Worm (Caenorhabditis elegans) whole organism, L4 larva: ENCODE results near the gene fbxc-54.

ENCODE experiments used
- D1046.2 ChIP-seq: fragments of 200-800 bp; sonication (Bioruptor generic); IDR thresholded peaks from 2 replicates; pipeline ENCODE4 v1.3.6; 2022; ENCODE audit warnings: missing genetic modification characterization, missing compliant biosample characterization
- F10B5.3 ChIP-seq: sonication (generic microtip); optimal IDR thresholded peaks from 2 replicates; lab custom pipeline; 2016; ENCODE audit warnings: mild to moderate bottlenecking, missing genetic modification characterization, missing compliant biosample characterization
- F26F4.8 ChIP-seq: fragments of 200-800 bp; sonication (Bioruptor generic); conservative IDR thresholded peaks from 2 replicates; pipeline ENCODE4 v1.3.6; 2022; ENCODE audit warnings: missing genetic modification characterization, missing compliant biosample characterization
- F37D6.2 ChIP-seq: sonication (generic microtip); optimal IDR thresholded peaks from 2 replicates; lab custom pipeline; 2016; ENCODE audit warnings: mild to moderate bottlenecking, missing genetic modification characterization, missing compliant biosample characterization
- T20F7.1 ChIP-seq: fragments of 200-800 bp; sonication (Bioruptor generic); optimal IDR thresholded peaks from 2 replicates; lab custom pipeline; 2018; ENCODE audit warnings: mild to moderate bottlenecking, missing genetic modification characterization, missing compliant biosample characterization
- T26A8.4 ChIP-seq: fragments of 200-800 bp; sonication (Bioruptor generic); IDR thresholded peaks from 2 replicates; pipeline ENCODE4 v1.3.6; 2022; ENCODE audit warnings: missing genetic modification characterization, missing compliant biosample characterization
- ZK337.2 ChIP-seq: fragments of 200-800 bp; sonication (Bioruptor generic); IDR thresholded peaks from 2 replicates; pipeline ENCODE4 v1.3.6; 2022; ENCODE audit warnings: missing genetic modification reagents, missing genetic modification characterization, missing compliant biosample characterization
- aha-1 ChIP-seq: fragments of 150-350 bp; peaks from one replicate; lab custom pipeline; 2014; ENCODE audit warnings: missing biosample characterization, missing genetic modification characterization
- aly-2 ChIP-seq: sonication (generic microtip); optimal IDR thresholded peaks from 2 replicates; lab custom pipeline; 2018; ENCODE audit warnings: missing biosample characterization, missing genetic modification characterization
- ama-1 ChIP-seq: fragments of 150-350 bp; optimal IDR thresholded peaks from 2 replicates; lab custom pipeline; 2014; ENCODE audit warnings: inconsistent platforms, mixed read lengths
- arid-1 ChIP-seq: fragments of 200-800 bp; sonication (Bioruptor generic); conservative IDR thresholded peaks from 2 replicates; pipeline ENCODE4 v1.3.6; 2022; ENCODE audit warnings: missing genetic modification reagents, missing genetic modification characterization, missing compliant biosample characterization
- attf-4 ChIP-seq: sonication (generic microtip); optimal IDR thresholded peaks from 3 replicates; lab custom pipeline; 2017; ENCODE audit warnings: missing biosample characterization, missing genetic modification characterization
- ceh-62 ChIP-seq: sonication (generic microtip); optimal IDR thresholded peaks from 2 replicates; lab custom pipeline; 2017; ENCODE audit warnings: missing biosample characterization, missing genetic modification characterization
- ceh-82 ChIP-seq: sonication (generic microtip); optimal IDR thresholded peaks from 2 replicates; lab custom pipeline; 2017; ENCODE audit warnings: missing biosample characterization, missing genetic modification characterization
- ces-1 ChIP-seq: fragments of 150-350 bp; sonication (generic microtip); optimal IDR thresholded peaks from 4 replicates; lab custom pipeline; 2014; ENCODE audit warnings: missing biosample characterization, missing genetic modification reagents, missing genetic modification characterization
- ctbp-1 ChIP-seq: fragments of 200-800 bp; sonication (Bioruptor generic); IDR thresholded peaks from 2 replicates; pipeline ENCODE4 v1.3.6; 2022; ENCODE audit warnings: missing genetic modification reagents, missing genetic modification characterization, missing compliant biosample characterization
- daf-12 ChIP-seq: fragments of 150-350 bp; optimal IDR thresholded peaks from 2 replicates; lab custom pipeline; 2014; ENCODE audit warnings: missing biosample characterization, missing genetic modification reagents, missing genetic modification characterization
- daf-16 ChIP-seq, 3 experiments: sonication (generic microtip); optimal IDR thresholded peaks; 2 replicates each; lab custom pipeline; 2016 to 2017; ENCODE audit warnings: missing genetic modification characterization in 3 of 3, missing genetic modification reagents in 3 of 3, mild to moderate bottlenecking in 2 of 3, missing compliant biosample characterization in 2 of 3, missing biosample characterization in 1 of 3, moderate library complexity in 1 of 3
- dmd-6 ChIP-seq: fragments of 200-800 bp; sonication (Bioruptor generic); IDR thresholded peaks from 2 replicates; pipeline ENCODE4 v1.3.6; 2022; ENCODE audit warnings: missing genetic modification reagents, missing genetic modification characterization, missing compliant biosample characterization
- dmd-9 ChIP-seq: fragments of 200-800 bp; sonication (Bioruptor generic); IDR thresholded peaks from 2 replicates; pipeline ENCODE4 v1.3.6; 2022; ENCODE audit warnings: missing genetic modification reagents, missing genetic modification characterization, missing compliant biosample characterization
- dpl-1 ChIP-seq: fragments of 150-350 bp; optimal IDR thresholded peaks from 2 replicates; lab custom pipeline; 2014; ENCODE audit warnings: missing biosample characterization, missing genetic modification reagents, missing genetic modification characterization
- duxl-1 ChIP-seq: sonication (generic microtip); optimal IDR thresholded peaks from 2 replicates; lab custom pipeline; 2016; ENCODE audit warnings: mild to moderate bottlenecking, missing genetic modification characterization, moderate library complexity, missing compliant biosample characterization; ENCODE audit not compliant: poor library complexity
- dve-1 ChIP-seq: sonication (generic microtip); optimal IDR thresholded peaks from 2 replicates; lab custom pipeline; 2017; ENCODE audit warnings: antibody characterized with exemption, mild to moderate bottlenecking, missing genetic modification characterization, missing compliant biosample characterization; ENCODE audit not compliant: insufficient read depth
- egl-27 ChIP-seq: sonication (generic microtip); optimal IDR thresholded peaks from 3 replicates; lab custom pipeline; 2017; ENCODE audit warnings: missing biosample characterization, missing genetic modification reagents, missing genetic modification characterization
- egl-43 ChIP-seq: fragments of 200-800 bp; sonication (Bioruptor generic); IDR thresholded peaks from 2 replicates; pipeline ENCODE4 v1.3.6; 2022; ENCODE audit warnings: missing genetic modification reagents, missing genetic modification characterization, missing compliant biosample characterization
- hlh-11 ChIP-seq: fragments of 200-800 bp; sonication (Bioruptor generic); optimal IDR thresholded peaks from 2 replicates; lab custom pipeline; 2018; ENCODE audit warnings: mild to moderate bottlenecking, missing genetic modification characterization, missing compliant biosample characterization
- hlh-30 ChIP-seq: sonication (generic microtip); optimal IDR thresholded peaks from 2 replicates; lab custom pipeline; 2017; ENCODE audit warnings: antibody characterized with exemption, mild to moderate bottlenecking, missing genetic modification characterization, missing compliant biosample characterization; ENCODE audit not compliant: insufficient read depth
- jun-1 ChIP-seq: fragments of 150-350 bp; optimal IDR thresholded peaks from 2 replicates; lab custom pipeline; 2014; ENCODE audit warnings: missing biosample characterization, missing genetic modification reagents, missing genetic modification characterization
- lin-13 ChIP-seq: fragments of 150-350 bp; optimal IDR thresholded peaks from 2 replicates; lab custom pipeline; 2014; ENCODE audit warnings: missing biosample characterization, missing genetic modification reagents, missing genetic modification characterization
- lin-15B ChIP-seq: fragments of 150-350 bp; sonication (generic microtip); optimal IDR thresholded peaks from 3 replicates; lab custom pipeline; 2014; ENCODE audit warnings: missing biosample characterization, missing genetic modification characterization
- lin-38 ChIP-seq: fragments of 200-800 bp; sonication (Bioruptor generic); IDR thresholded peaks from 2 replicates; pipeline ENCODE4 v1.3.6; 2022; ENCODE audit warnings: missing genetic modification reagents, missing genetic modification characterization, missing compliant biosample characterization
- lsy-2 ChIP-seq, 2 experiments: fragments of 150-350 bp in 1 of 2; sonication (generic microtip) in 1 of 2; optimal IDR thresholded peaks; 2 replicates each; lab custom pipeline; 2014 to 2017; ENCODE audit warnings: missing biosample characterization in 2 of 2, missing genetic modification characterization in 2 of 2
- madf-5 ChIP-seq, 2 experiments: fragments of 200-800 bp; sonication (Bioruptor generic); IDR thresholded peaks; 2 replicates each; pipeline ENCODE4 v1.3.6; 2022; ENCODE audit warnings: missing compliant biosample characterization in 2 of 2, missing genetic modification characterization in 2 of 2
- madf-9 ChIP-seq: fragments of 200-800 bp; sonication (Bioruptor generic); conservative IDR thresholded peaks from 2 replicates; pipeline ENCODE4 v1.3.6; 2022; ENCODE audit warnings: missing genetic modification reagents, missing genetic modification characterization, missing compliant biosample characterization
- mes-2 ChIP-seq: sonication (generic microtip); optimal IDR thresholded peaks from 2 replicates; lab custom pipeline; 2016; ENCODE audit warnings: missing genotype, mild to moderate bottlenecking, missing genetic modification characterization, missing compliant biosample characterization; ENCODE audit not compliant: poor library complexity, severe bottlenecking
- mxl-3 ChIP-seq: fragments of 200-800 bp; sonication (Bioruptor generic); optimal IDR thresholded peaks from 2 replicates; lab custom pipeline; 2018; ENCODE audit warnings: mild to moderate bottlenecking, missing genetic modification characterization, missing compliant biosample characterization
- nhr-10 ChIP-seq: fragments of 150-350 bp; optimal IDR thresholded peaks from 2 replicates; lab custom pipeline; 2014; ENCODE audit warnings: missing biosample characterization, missing genetic modification characterization
- nhr-102 ChIP-seq: sonication (generic microtip); optimal IDR thresholded peaks from 2 replicates; lab custom pipeline; 2016; ENCODE audit warnings: mild to moderate bottlenecking, missing genetic modification characterization, moderate library complexity, missing compliant biosample characterization
- nhr-11 ChIP-seq: fragments of 150-350 bp; optimal IDR thresholded peaks from 2 replicates; lab custom pipeline; 2014; ENCODE audit warnings: missing biosample characterization, missing genetic modification characterization
- nhr-28 ChIP-seq: fragments of 150-350 bp; optimal IDR thresholded peaks from 2 replicates; lab custom pipeline; 2014; ENCODE audit warnings: missing biosample characterization, missing genetic modification characterization
- nhr-41 ChIP-seq: fragments of 200-800 bp; sonication (Bioruptor generic); IDR thresholded peaks from 2 replicates; pipeline ENCODE4 v1.3.6; 2022; ENCODE audit warnings: missing genetic modification reagents, missing genetic modification characterization, missing compliant biosample characterization
- nhr-48 ChIP-seq: sonication (generic microtip); optimal IDR thresholded peaks from 2 replicates; lab custom pipeline; 2016; ENCODE audit warnings: mild to moderate bottlenecking, missing genetic modification characterization, missing compliant biosample characterization
- nhr-76 ChIP-seq: fragments of 150-350 bp; optimal IDR thresholded peaks from 2 replicates; lab custom pipeline; 2014; ENCODE audit warnings: missing biosample characterization, missing genetic modification characterization
- php-3 ChIP-seq: fragments of 200-800 bp; sonication (Bioruptor generic); IDR thresholded peaks from 2 replicates; pipeline ENCODE4 v1.3.6; 2022; ENCODE audit warnings: missing genetic modification reagents, missing genetic modification characterization, missing compliant biosample characterization
- saeg-2 ChIP-seq: fragments of 200-800 bp; sonication (Bioruptor generic); IDR thresholded peaks from 2 replicates; pipeline ENCODE4 v1.3.6; 2022; ENCODE audit warnings: missing genetic modification reagents, missing genetic modification characterization, missing compliant biosample characterization
- set-16 ChIP-seq: fragments of 200-800 bp; sonication (Bioruptor generic); IDR thresholded peaks from 2 replicates; pipeline ENCODE4 v1.3.6; 2022; ENCODE audit warnings: missing genetic modification reagents, missing genetic modification characterization, missing compliant biosample characterization
- tag-97 ChIP-seq: fragments of 200-800 bp; sonication (Bioruptor generic); IDR thresholded peaks from 2 replicates; pipeline ENCODE4 v1.3.6; 2022; ENCODE audit warnings: missing genetic modification characterization, missing compliant biosample characterization
- unc-130 ChIP-seq: sonication (generic microtip); optimal IDR thresholded peaks from 2 replicates; lab custom pipeline; 2016; ENCODE audit warnings: missing genetic modification reagents, missing genetic modification characterization, missing compliant biosample characterization
- unc-62 ChIP-seq, 3 experiments: fragments of 150-350 bp in 1 of 3; sonication (generic microtip); optimal IDR thresholded peaks in 2 of 3; peaks in 1 of 3; 1 replicate in 1 of 3; 2 replicates in 2 of 3; lab custom pipeline; 2014 to 2017; ENCODE audit warnings: missing biosample characterization in 3 of 3, missing genetic modification characterization in 3 of 3, missing genetic modification reagents in 3 of 3, missing genotype in 1 of 3
- zfp-2 ChIP-seq: sonication (generic microtip); optimal IDR thresholded peaks from 2 replicates; lab custom pipeline; 2016; ENCODE audit warnings: mild to moderate bottlenecking, missing genetic modification characterization, missing compliant biosample characterization
- zip-2 ChIP-seq: fragments of 150-350 bp; optimal IDR thresholded peaks from 2 replicates; lab custom pipeline; 2014; ENCODE audit warnings: missing biosample characterization, missing genetic modification characterization

Gene fbxc-54

DNA sequence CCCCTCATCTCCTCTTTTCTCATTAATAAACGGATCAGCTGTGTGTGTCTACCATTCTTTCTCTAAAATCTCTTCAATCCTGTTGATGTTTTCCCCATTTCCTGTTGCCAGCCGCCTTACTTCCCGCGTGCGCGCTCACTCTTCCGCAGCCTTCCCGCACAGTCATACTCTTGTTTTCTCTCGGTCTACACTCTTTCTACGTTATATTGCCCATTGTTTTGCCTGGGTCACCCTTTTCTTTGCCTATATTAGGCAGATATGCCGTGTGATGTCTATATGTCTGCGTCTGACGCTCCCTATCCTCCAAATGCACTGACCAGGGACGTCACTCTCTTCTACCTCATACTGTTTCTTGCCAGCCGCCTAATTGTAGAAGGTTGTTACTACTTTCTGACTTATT, 34.8 kb downstream of the fbxc-54 start (continued):
- TF ChIP-seq F26F4.8 (no peak), mxl-3 (GFP tag; lab: Kevin White, UChicago) (peak; percentile 82), nhr-102 (tag; lab: Kevin White, UChicago) (no peak), lsy-2 (tag; optimal IDR thresholded peaks at IDR 0.05; lab: Kevin White, UChicago) (no peak), madf-9 (peak; percentile 71), set-16 (no peak), lin-38 (GFP tag; lab: Robert Waterston, UW) (no peak), dve-1 (tag; lab: Kevin White, UChicago) (peak; percentile 43), nhr-28 (tag; lab: Kevin White, UChicago) (peak; percentile 51), nhr-10 (tag; lab: Kevin White, UChicago) (no peak), daf-12 (tag; lab: Kevin White, UChicago) (no peak), nhr-48 (tag; lab: Kevin White, UChicago) (peak; percentile 44), attf-4 (tag; lab: Kevin White, UChicago) (no peak), dmd-9 (no peak), lin-13 (GFP tag; lab: Kevin White, UChicago) (no peak), php-3 (no peak), aha-1 (tag; lab: Kevin White, UChicago) (peak; percentile 86), ama-1 (lab: Kevin White, UChicago) (no peak), T20F7.1 (no peak), dmd-6 (no peak), zip-2 (tag; lab: Kevin White, UChicago) (no peak), ceh-82 (tag; lab: Kevin White, UChicago) (no peak), nhr-11 (tag; lab: Kevin White, UChicago) (peak; percentile 2), tag-97 (GFP tag; lab: Robert Waterston, UW) (no peak), duxl-1 (tag; lab: Kevin White, UChicago) (no peak), egl-27 (tag; lab: Kevin White, UChicago) (no peak), arid-1 (GFP tag; lab: Robert Waterston, UW) (0 out of 2 replicates have a peak, but pooled peaks have one; percentile 21), zfp-2 (tag; lab: Kevin White, UChicago) (no peak), daf-16 (GFP tag; optimal IDR thresholded peaks at IDR 0.05; lab: Kevin White, UChicago) (no peak), daf-16 (tag; optimal IDR thresholded peaks at IDR 0.05; lab: Kevin White, UChicago) (peak; percentile 19), unc-130 (no peak), madf-5 (GFP tag; IDR thresholded peaks at IDR 0.05; lab: Robert Waterston, UW) (no peak), egl-43 (GFP tag; lab: Robert Waterston, UW) (no peak), aly-2 (tag; lab: Kevin White, UChicago) (no peak), saeg-2 (no peak), ZK337.2 (GFP tag; lab: Robert Waterston, UW) (no peak), lin-15B (tag; lab: Kevin White, UChicago) (no peak), unc-62 (GFP tag; optimal IDR thresholded peaks at IDR 0.05 in 1 of 2; lab: Kevin White, UChicago) (peak in 1 of 2 experiments; percentile 57), unc-62 (tag; optimal IDR thresholded peaks at IDR 0.05; lab: Kevin White, UChicago) (no peak), hlh-30 (peak; percentile 86), ctbp-1 (GFP tag; lab: Robert Waterston, UW) (no peak), D1046.2 (GFP tag; lab: Robert Waterston, UW) (no peak), T26A8.4 (GFP tag; lab: Robert Waterston, UW) (no peak; the same call in 1 of the 2 replicates), ceh-62 (no peak), F10B5.3 (tag; lab: Kevin White, UChicago) (no peak), nhr-41 (no peak), mes-2 (tag; lab: Kevin White, UChicago) (no peak), ces-1 (GFP tag; lab: Kevin White, UChicago) (no peak), nhr-76 (tag; lab: Kevin White, UChicago) (no peak), jun-1 (tag; lab: Kevin White, UChicago) (no peak), hlh-11 (tag; lab: Kevin White, UChicago) (peak; percentile 82), F37D6.2 (tag; lab: Kevin White, UChicago) (no peak), dpl-1 (GFP tag; lab: Kevin White, UChicago) (no peak)
